Worm (Caenorhabditis elegans) whole organism, L3 larva: ENCODE measurements around the gene prp-39.

ENCODE experiments used
- ZK546.5 ChIP-seq: sonication (generic microtip); optimal IDR thresholded peaks from 2 replicates; lab custom pipeline; 2017; ENCODE audit warnings: missing biosample characterization, missing genetic modification characterization
- elt-3 ChIP-seq, 3 experiments: fragments of 150-350 bp in 1 of 3; sonication (generic microtip) in 2 of 3; optimal IDR thresholded peaks; 2 replicates in 2 of 3; 4 replicates in 1 of 3; lab custom pipeline; 2014 to 2017; ENCODE audit warnings: missing biosample characterization in 3 of 3, missing genetic modification characterization in 3 of 3
- fkh-10 ChIP-seq: sonication (generic microtip); optimal IDR thresholded peaks from 2 replicates; lab custom pipeline; 2017; ENCODE audit warnings: missing biosample characterization, missing genetic modification reagents, missing genetic modification characterization
- lin-39 ChIP-seq: fragments of 150-350 bp; optimal IDR thresholded peaks from 2 replicates; lab custom pipeline; 2018; ENCODE audit warnings: missing biosample characterization, missing genetic modification reagents, missing genetic modification characterization
- nhr-25 ChIP-seq: sonication (generic microtip); optimal IDR thresholded peaks from 2 replicates; lab custom pipeline; 2017; ENCODE audit warnings: missing biosample characterization, missing genetic modification characterization
- unc-62 ChIP-seq: fragments of 150-350 bp; sonication (generic microtip); optimal IDR thresholded peaks from 4 replicates; lab custom pipeline; 2014; ENCODE audit warnings: missing biosample characterization, missing genetic modification reagents, missing genetic modification characterization
- ztf-4 ChIP-seq: fragments of 150-350 bp; optimal IDR thresholded peaks from 2 replicates; lab custom pipeline; 2014; ENCODE audit warnings: missing biosample characterization, missing genetic modification characterization

Gene prp-39

ce11 chrV:5630792-5631191, 51.6 kb downstream of the prp-39 start, which contains the start of gene acy-4:
TSS of gene acy-4 (minus strand) at chrV:5630892.
- TF ChIP-seq fkh-10 (GFP tag; lab: Kevin White, UChicago) (no peak), unc-62 (GFP tag; lab: Kevin White, UChicago) (no peak), lin-39 (tag; lab: Kevin White, UChicago) (no peak), ZK546.5 (tag; lab: Kevin White, UChicago) (no peak), ztf-4 (tag; lab: Kevin White, UChicago) (no peak), nhr-25 (tag; lab: Kevin White, UChicago) (no peak), elt-3 (tag; optimal IDR thresholded peaks at IDR 0.05; lab: Kevin White, UChicago) (no peak)
